Worm (Caenorhabditis elegans): ENCODE results near the gene Y54G2A.41.

- TF ChIP-seq skn-1 (tag; optimal IDR thresholded peaks at IDR 0.05) (no peak), hif-1 (tag; optimal IDR thresholded peaks at IDR 0.05) (no peak), mxl-2 (GFP tag; conservative IDR thresholded peaks at IDR 0.05) (no peak), snpc-4 (tag; optimal IDR thresholded peaks at IDR 0.05) (no peak)
Measured at ce11 chrIV:2799890-2800289, 48.2 kb downstream of the Y54G2A.41 start.
